Worm (Caenorhabditis elegans): ENCODE measurements around the gene perm-5.

ce11 chrIV:5652811-5653483, 50.3 kb downstream of the perm-5 start:
- TF ChIP-seq lin-35 (GFP tag; optimal IDR thresholded peaks at IDR 0.05) (no peak), ztf-11 (tag; optimal IDR thresholded peaks at IDR 0.05) (no peak), egl-13 (tag; optimal IDR thresholded peaks at IDR 0.05) (no peak), lin-13 (GFP tag; optimal IDR thresholded peaks at IDR 0.05) (no peak), tbx-2 (tag; optimal IDR thresholded peaks at IDR 0.05) (no peak)
